Worm (Caenorhabditis elegans): ENCODE results near the gene Y37D8A.16.
A peak's percentile ranks its signal among the peaks of the same experiment; 100 is the strongest.

- TF ChIP-seq Y55F3AM.14 (GFP tag; optimal IDR thresholded peaks at IDR 0.05) (no peak), blmp-1 (tag; optimal IDR thresholded peaks at IDR 0.05; ENCODE audit: insufficient read depth) (no peak), ama-1 (optimal IDR thresholded peaks at IDR 0.05) (peak; percentile 37), lin-39 (tag; optimal IDR thresholded peaks at IDR 0.05) (no peak), nhr-77 (tag; optimal IDR thresholded peaks at IDR 0.05) (no peak), ceh-82 (tag; optimal IDR thresholded peaks at IDR 0.05) (no peak), mdl-1 (tag; optimal IDR thresholded peaks at IDR 0.05) (no peak), zag-1 (tag; optimal IDR thresholded peaks at IDR 0.05) (no peak), ztf-11 (tag; optimal IDR thresholded peaks at IDR 0.05) (no peak), ZK546.5 (tag; optimal IDR thresholded peaks at IDR 0.05) (no peak), lsy-2 (tag; optimal IDR thresholded peaks at IDR 0.05) (peak; percentile 85 to 88), egl-27 (tag; optimal IDR thresholded peaks at IDR 0.05) (peak; percentile 40), dmd-4 (tag; optimal IDR thresholded peaks at IDR 0.05) (no peak)
These were observed 13.4 kb upstream of the Y37D8A.16 start, which contains the start of gene rbm-7 for ce11 chrIII:12931786-12932427.

All from whole organism, L2 larva.